Fruit fly (Drosophila melanogaster): ENCODE data around the gene CG33178.
A peak's percentile ranks its signal among the peaks of the same experiment; 100 is the strongest.

Gene CG33178

DNA sequence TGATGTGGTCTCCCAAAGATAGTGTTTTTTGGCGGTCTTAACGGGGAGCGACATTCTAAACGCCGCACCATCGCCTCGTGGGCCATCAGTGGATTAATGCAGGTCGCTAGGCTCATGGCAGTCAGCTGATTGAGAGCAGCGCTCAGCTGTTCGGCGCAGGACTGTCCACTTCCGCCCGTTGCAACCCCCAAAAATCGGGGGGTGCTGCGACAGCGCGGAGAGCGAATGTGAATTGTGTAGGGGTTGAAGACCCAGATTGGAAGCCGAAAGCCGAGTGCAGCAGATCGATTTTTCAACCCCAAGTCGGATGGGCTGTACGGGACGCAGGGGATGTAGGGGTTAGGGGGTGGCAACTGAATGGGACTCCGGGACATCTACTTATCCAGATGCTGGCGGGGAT is 20.0 kb upstream of the CG33178 start (continued):
- peak; percentile 90 for TF ChIP-seq seq (GFP tag; IDR thresholded peaks at IDR 0.05)

DNA sequence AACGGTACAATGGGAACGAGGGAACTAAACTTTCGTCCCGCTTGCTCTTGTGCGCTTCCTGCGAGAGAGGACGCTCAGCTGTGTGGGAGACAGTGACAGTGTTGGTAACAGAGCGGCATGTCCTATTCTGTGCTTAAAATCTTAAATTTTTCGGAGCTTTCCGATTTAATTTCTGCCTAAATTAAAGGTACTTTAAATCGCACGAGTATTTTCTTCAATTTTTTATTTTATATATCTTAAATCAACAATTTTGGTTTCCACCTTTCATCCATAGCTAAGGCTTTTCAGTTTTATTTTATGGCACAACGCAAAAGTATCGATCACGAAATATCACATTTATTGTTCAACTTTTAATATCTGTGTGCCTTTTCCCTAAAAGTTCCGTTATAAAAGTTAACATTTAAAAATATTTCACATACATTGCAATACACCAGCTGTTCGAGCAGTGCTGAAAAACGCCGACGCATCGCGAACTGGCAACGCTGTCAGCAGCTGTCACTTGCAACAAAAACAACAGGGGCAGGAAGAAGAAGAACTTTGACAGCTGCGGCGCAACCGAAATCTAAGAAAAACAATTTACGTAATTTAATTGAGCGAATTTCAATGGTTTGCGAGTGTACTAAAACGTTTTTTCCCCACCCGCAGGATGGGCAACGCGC is 19.1 kb upstream of the CG33178 start, which contains the start of the genes hiw and ND-B18:
TSS of gene hiw (minus strand) at position 26 of the 659 bp plus-strand sequence.
TSS of gene ND-B18 (plus strand) at position 330 of the 659 bp plus-strand sequence.
- TF ChIP-seq CG4424 (GFP tag; optimal IDR thresholded peaks at IDR 0.05) (no peak), Myb (GFP tag; optimal IDR thresholded peaks at IDR 0.05) (peak; percentile 95), Dref (GFP tag; IDR thresholded peaks at IDR 0.05) (peak; percentile 28; the same call in 1 of the 2 replicates), CG10267 (tag; optimal IDR thresholded peaks at IDR 0.05) (peak; percentile 95), NK7.1 (GFP tag; optimal IDR thresholded peaks at IDR 0.05) (no peak), CG30403 (GFP tag; optimal IDR thresholded peaks at IDR 0.05) (peak; percentile 41), ewg (GFP tag; optimal IDR thresholded peaks at IDR 0.05) (peak; percentile 4), Xbp1 (GFP tag; optimal IDR thresholded peaks at IDR 0.05) (peak; percentile 21), CG4360 (GFP tag; IDR thresholded peaks at IDR 0.05) (peak; percentile 94), gsb-n (tag; optimal IDR thresholded peaks at IDR 0.05) (no peak), bbx (GFP tag; IDR thresholded peaks at IDR 0.05; ENCODE audit: partially characterized antibody) (0 out of 2 replicates have a peak, but pooled peaks have one; percentile 12), gfzf (GFP tag; optimal IDR thresholded peaks at IDR 0.05) (peak; percentile 40), ara (GFP tag; IDR thresholded peaks at IDR 0.05) (no peak), E2f1 (GFP tag; IDR thresholded peaks at IDR 0.05) (no peak), nau (GFP tag; optimal IDR thresholded peaks at IDR 0.05) (no peak), CG2120 (GFP tag; optimal IDR thresholded peaks at IDR 0.05) (peak; percentile 21), CG42726 (GFP tag; IDR thresholded peaks at IDR 0.05; ENCODE audit: partially characterized antibody) (no peak), CG18262 (tag; optimal IDR thresholded peaks at IDR 0.05) (peak; percentile 17), CG1603 (tag; optimal IDR thresholded peaks at IDR 0.05) (peak; percentile 70), Lhr (GFP tag; optimal IDR thresholded peaks at IDR 0.05) (peak; percentile 9), psq (GFP tag; optimal IDR thresholded peaks at IDR 0.05) (no peak), tup (GFP tag; optimal IDR thresholded peaks at IDR 0.05) (no peak), dm (GFP tag; optimal IDR thresholded peaks at IDR 0.05) (no peak), PHDP (tag; optimal IDR thresholded peaks at IDR 0.05) (peak; percentile 8), peb (GFP tag; IDR thresholded peaks at IDR 0.05) (no peak), CG12659 (GFP tag; optimal IDR thresholded peaks at IDR 0.05) (peak; percentile 71), CG17186 (GFP tag; optimal IDR thresholded peaks at IDR 0.05) (peak; percentile 61), knrl (GFP tag; IDR thresholded peaks at IDR 0.05; ENCODE audit: partially characterized antibody) (peak; percentile 20; the same call in 1 of the 3 replicates), HLH4C (GFP tag; IDR thresholded peaks at IDR 0.05; ENCODE audit: partially characterized antibody) (0 out of 3 replicates have a peak, but pooled peaks have one; percentile 11), fd3F (GFP tag; optimal IDR thresholded peaks at IDR 0.05) (no peak), gcm (GFP tag; optimal IDR thresholded peaks at IDR 0.05) (no peak), CG17328 (GFP tag; IDR thresholded peaks at IDR 0.05) (0 out of 2 replicates have a peak, but pooled peaks have one; percentile 22), CG6272 (GFP tag; IDR thresholded peaks at IDR 0.05) (no peak), jigr1 (GFP tag; IDR thresholded peaks at IDR 0.05) (no peak), CG7556 (GFP tag; optimal IDR thresholded peaks at IDR 0.05) (peak; percentile 4), HLHmδ (GFP tag; optimal IDR thresholded peaks at IDR 0.05) (no peak), CG1529 (GFP tag; optimal IDR thresholded peaks at IDR 0.05) (no peak), chn (GFP tag; optimal IDR thresholded peaks at IDR 0.05) (no peak), ERR (GFP tag; optimal IDR thresholded peaks at IDR 0.05) (no peak), Fer1 (GFP tag; optimal IDR thresholded peaks at IDR 0.05) (peak; percentile 47), CG7745 (tag; optimal IDR thresholded peaks at IDR 0.05) (no peak), tll (GFP tag; optimal IDR thresholded peaks at IDR 0.05) (no peak), CG3726 (GFP tag; IDR thresholded peaks at IDR 0.05) (no peak), CG43689 (GFP tag; IDR thresholded peaks at IDR 0.05) (no peak), CG11085 (GFP tag; IDR thresholded peaks at IDR 0.05) (0 out of 2 replicates have a peak, but pooled peaks have one; percentile 10), HmgZ (tag; optimal IDR thresholded peaks at IDR 0.05) (peak; percentile 67)

Measured in whole organism, embryonic.